Fruit fly (Drosophila melanogaster) whole organism, embryonic: ENCODE results near the gene Exo70.

ENCODE experiments used
- CG10209 ChIP-seq: fragments of 200-800 bp; sonication (Bioruptor generic); optimal IDR thresholded peaks from 3 replicates; lab custom pipeline; 2017; ENCODE audit warnings: missing biosample characterization, mild to moderate bottlenecking, missing genetic modification characterization, missing genetic modification reagents
- CG10565 ChIP-seq: fragments of 200-800 bp; sonication (Bioruptor generic); optimal IDR thresholded peaks from 3 replicates; lab custom pipeline; 2016; ENCODE audit warnings: missing biosample characterization, mild to moderate bottlenecking, missing genetic modification characterization
- CG10959 ChIP-seq: fragments of 200-800 bp; sonication (Bioruptor generic); IDR thresholded peaks from 2 replicates; pipeline ENCODE4 v1.3.6; 2022; ENCODE audit warnings: missing biosample characterization, missing genetic modification characterization
- CG13123 ChIP-seq: fragments of 200-800 bp; sonication (Bioruptor generic); optimal IDR thresholded peaks from 2 replicates; lab custom pipeline; 2016; ENCODE audit warnings: missing biosample characterization, missing genetic modification characterization
- CG15011 ChIP-seq: fragments of 200-800 bp; sonication (Bioruptor generic); optimal IDR thresholded peaks from 3 replicates; lab custom pipeline; 2018; ENCODE audit warnings: missing biosample characterization, mild to moderate bottlenecking, missing genetic modification characterization
- CG1602 ChIP-seq: fragments of 200-800 bp; sonication (Bioruptor generic); optimal IDR thresholded peaks from 3 replicates; lab custom pipeline; 2016; ENCODE audit warnings: missing biosample characterization, missing genetic modification characterization
- CG17361 ChIP-seq: fragments of 200-800 bp; sonication (Bioruptor generic); IDR thresholded peaks from 3 replicates; pipeline ENCODE4 v1.3.6; 2022; ENCODE audit warnings: missing biosample characterization, missing genetic modification characterization
- CG17912 ChIP-seq: fragments of 200-800 bp; sonication (Bioruptor generic); optimal IDR thresholded peaks from 2 replicates; lab custom pipeline; 2018; ENCODE audit warnings: missing biosample characterization, mild to moderate bottlenecking, missing genetic modification characterization
- CG2875 ChIP-seq: fragments of 200-800 bp; sonication (Bioruptor generic); optimal IDR thresholded peaks from 2 replicates; lab custom pipeline; 2017; ENCODE audit warnings: missing biosample characterization, mild to moderate bottlenecking, missing genetic modification characterization, missing genetic modification reagents
- CG31441 ChIP-seq: fragments of 200-800 bp; sonication (Bioruptor generic); IDR thresholded peaks from 2 replicates; pipeline ENCODE4 v1.3.6; 2022; ENCODE audit warnings: missing biosample characterization, missing genetic modification characterization
- CG34422 ChIP-seq: fragments of 200-800 bp; sonication (Bioruptor generic); IDR thresholded peaks from 3 replicates; pipeline ENCODE4 v1.3.6; 2022; ENCODE audit warnings: missing biosample characterization, missing genetic modification characterization
- CG4404 ChIP-seq: fragments of 200-800 bp; sonication (Bioruptor generic); IDR thresholded peaks from 2 replicates; pipeline ENCODE4 v1.3.6; 2022; ENCODE audit warnings: missing biosample characterization, missing genetic modification characterization
- CG4707 ChIP-seq: fragments of 200-800 bp; sonication (Bioruptor generic); optimal IDR thresholded peaks from 2 replicates; lab custom pipeline; 2018; ENCODE audit warnings: missing biosample characterization, mild to moderate bottlenecking, missing genetic modification characterization, moderate library complexity
- CG5180 ChIP-seq: fragments of 200-800 bp; sonication (Bioruptor generic); optimal IDR thresholded peaks from 3 replicates; lab custom pipeline; 2017; ENCODE audit warnings: missing biosample characterization, missing genetic modification characterization, mild to moderate bottlenecking, moderate library complexity, missing genetic modification reagents
- CG9727 ChIP-seq: fragments of 200-800 bp; sonication (Bioruptor generic); optimal IDR thresholded peaks from 3 replicates; lab custom pipeline; 2017; ENCODE audit warnings: missing biosample characterization, mild to moderate bottlenecking, missing genetic modification characterization
- E2f2 ChIP-seq: fragments of 200-800 bp; sonication (Bioruptor generic); IDR thresholded peaks from 2 replicates; pipeline ENCODE4 v1.3.6; 2022; ENCODE audit warnings: missing biosample characterization, missing genetic modification characterization
- Hmr ChIP-seq: fragments of 200-800 bp; sonication (Bioruptor generic); optimal IDR thresholded peaks from 3 replicates; lab custom pipeline; 2017; ENCODE audit warnings: mild to moderate bottlenecking, missing biosample characterization, missing genetic modification reagents, missing genetic modification characterization
- Hr39 ChIP-seq: fragments of >200 bp; optimal IDR thresholded peaks from 2 replicates; lab custom pipeline; 2017
- Hr51 ChIP-seq, 2 experiments: fragments of 200-800 bp; sonication (Bioruptor generic); optimal IDR thresholded peaks; 2 replicates in 1 of 2; 3 replicates in 1 of 2; lab custom pipeline; 2016 to 2018; ENCODE audit warnings: missing biosample characterization in 2 of 2, missing genetic modification characterization in 2 of 2, mild to moderate bottlenecking in 1 of 2, moderate library complexity in 1 of 2
- Mad ChIP-seq: fragments of 200-800 bp; sonication (Bioruptor generic); optimal IDR thresholded peaks from 2 replicates; lab custom pipeline; 2016; ENCODE audit warnings: missing biosample characterization, missing genetic modification characterization
- Max ChIP-seq: fragments of 200-800 bp; sonication (Bioruptor generic); optimal IDR thresholded peaks from 2 replicates; lab custom pipeline; 2016; ENCODE audit warnings: missing biosample characterization, mild to moderate bottlenecking, missing genetic modification characterization
- NFAT ChIP-seq: fragments of 200-800 bp; sonication (Bioruptor generic); IDR thresholded peaks from 2 replicates; pipeline ENCODE4 v1.3.6; 2022; ENCODE audit warnings: missing biosample characterization, missing genetic modification characterization
- NK7.1 ChIP-seq: fragments of 200-800 bp; sonication (Bioruptor generic); optimal IDR thresholded peaks from 3 replicates; lab custom pipeline; 2016; ENCODE audit warnings: missing biosample characterization, missing genetic modification characterization
- Oaz ChIP-seq: fragments of 200-800 bp; sonication (Bioruptor generic); IDR thresholded peaks from 2 replicates; pipeline ENCODE4 v1.3.6; 2022; ENCODE audit warnings: missing biosample characterization, missing genetic modification characterization
- Rx ChIP-seq: fragments of 200-800 bp; sonication (Bioruptor generic); IDR thresholded peaks from 2 replicates; pipeline ENCODE4 v1.3.6; 2022; ENCODE audit warnings: missing biosample characterization, missing genetic modification characterization
- abd-A ChIP-seq: fragments of 200-800 bp; sonication (Bioruptor generic); optimal IDR thresholded peaks from 3 replicates; lab custom pipeline; 2019; ENCODE audit warnings: missing biosample characterization, mild to moderate bottlenecking, missing genetic modification characterization, moderate library complexity
- ap ChIP-seq: fragments of 200-800 bp; sonication (Bioruptor generic); IDR thresholded peaks from 2 replicates; pipeline ENCODE4 v1.3.6; 2022; ENCODE audit warnings: missing biosample characterization, missing genetic modification characterization
- bsh ChIP-seq, 2 experiments: fragments of 200-800 bp; sonication (Bioruptor generic); optimal IDR thresholded peaks; 2 replicates each; lab custom pipeline; 2017 to 2018; ENCODE audit warnings: mild to moderate bottlenecking in 2 of 2, missing biosample characterization in 2 of 2, missing genetic modification characterization in 2 of 2, moderate library complexity in 1 of 2
- caup ChIP-seq: fragments of 200-800 bp; sonication (Bioruptor generic); optimal IDR thresholded peaks from 3 replicates; lab custom pipeline; 2017; ENCODE audit warnings: missing biosample characterization, mild to moderate bottlenecking, missing genetic modification characterization, moderate library complexity; ENCODE audit not compliant: severe bottlenecking
- chinmo ChIP-seq: fragments of 200-800 bp; sonication (Bioruptor generic); IDR thresholded peaks from 4 replicates; pipeline ENCODE4 v1.3.6; 2022; ENCODE audit warnings: missing biosample characterization, missing genetic modification characterization; ENCODE audit not compliant: partially characterized antibody
- da ChIP-seq: fragments of 200-800 bp; sonication (Bioruptor generic); optimal IDR thresholded peaks from 2 replicates; lab custom pipeline; 2016; ENCODE audit warnings: missing biosample characterization, missing genetic modification characterization
- fd64A ChIP-seq: fragments of 200-800 bp; sonication (Bioruptor generic); optimal IDR thresholded peaks from 3 replicates; lab custom pipeline; 2018; ENCODE audit warnings: missing biosample characterization, mild to moderate bottlenecking, missing genetic modification characterization
- grau ChIP-seq: fragments of 200-800 bp; optimal IDR thresholded peaks from 3 replicates; lab custom pipeline; 2019; ENCODE audit warnings: missing biosample characterization, mild to moderate bottlenecking, missing genetic modification characterization, moderate library complexity
- gsb-n ChIP-seq: fragments of 200-800 bp; sonication (Bioruptor generic); optimal IDR thresholded peaks from 3 replicates; lab custom pipeline; 2018; ENCODE audit warnings: missing biosample characterization, mild to moderate bottlenecking, missing genetic modification characterization
- her ChIP-seq: fragments of 200-800 bp; sonication (Bioruptor generic); optimal IDR thresholded peaks from 2 replicates; lab custom pipeline; 2016; ENCODE audit warnings: missing biosample characterization, missing genetic modification characterization
- kni ChIP-seq: fragments of 200-800 bp; sonication (Bioruptor generic); optimal IDR thresholded peaks from 3 replicates; lab custom pipeline; 2017; ENCODE audit warnings: mild to moderate bottlenecking, missing biosample characterization, missing genetic modification reagents, missing genetic modification characterization
- lbe ChIP-seq: fragments of 200-800 bp; sonication (Bioruptor generic); optimal IDR thresholded peaks from 2 replicates; lab custom pipeline; 2016; ENCODE audit warnings: missing biosample characterization, mild to moderate bottlenecking, missing genetic modification characterization
- pb ChIP-seq: fragments of 200-800 bp; sonication (Bioruptor generic); optimal IDR thresholded peaks from 3 replicates; lab custom pipeline; 2016; ENCODE audit warnings: missing biosample characterization, missing genetic modification characterization
- prd ChIP-seq, 3 experiments: fragments of >200 bp in 2 of 3; fragments of 200-800 bp in 1 of 3; sonication (Bioruptor generic) in 1 of 3; optimal IDR thresholded peaks in 2 of 3; IDR thresholded peaks in 1 of 3; 2 replicates in 2 of 3; 3 replicates in 1 of 3; pipeline versions ENCODE4 v1.3.6 to Lab custom; 2017 to 2022; ENCODE audit warnings: missing biosample characterization in 1 of 3, missing genetic modification characterization in 1 of 3
- pum ChIP-seq: fragments of 200-800 bp; sonication (Bioruptor generic); optimal IDR thresholded peaks from 2 replicates; lab custom pipeline; 2016; ENCODE audit warnings: missing biosample characterization, missing genetic modification characterization
- run ChIP-seq: fragments of 200-800 bp; sonication (Bioruptor generic); optimal IDR thresholded peaks from 3 replicates; lab custom pipeline; 2018; ENCODE audit warnings: missing biosample characterization, mild to moderate bottlenecking, missing genetic modification characterization
- sd ChIP-seq: fragments of 200-800 bp; sonication (Bioruptor generic); optimal IDR thresholded peaks from 3 replicates; lab custom pipeline; 2018; ENCODE audit warnings: missing biosample characterization, mild to moderate bottlenecking, missing genetic modification characterization, moderate library complexity
- tap ChIP-seq: fragments of 200-800 bp; optimal IDR thresholded peaks from 3 replicates; lab custom pipeline; 2019; ENCODE audit warnings: missing biosample characterization, mild to moderate bottlenecking, missing genetic modification characterization, moderate library complexity
- tio ChIP-seq: fragments of 200-800 bp; sonication (Bioruptor generic); optimal IDR thresholded peaks from 2 replicates; lab custom pipeline; 2017; ENCODE audit warnings: missing biosample characterization, missing genetic modification characterization, inconsistent platforms
- tll ChIP-seq, 2 experiments: fragments of 200-800 bp in 1 of 2; fragments of >200 bp in 1 of 2; sonication (Bioruptor generic) in 1 of 2; optimal IDR thresholded peaks; 2 replicates each; lab custom pipeline; 2017 to 2019; ENCODE audit warnings: missing biosample characterization in 2 of 2, missing genetic modification characterization in 2 of 2, mild to moderate bottlenecking in 1 of 2, moderate library complexity in 1 of 2
- zen ChIP-seq: fragments of 200-800 bp; sonication (Bioruptor generic); optimal IDR thresholded peaks from 3 replicates; lab custom pipeline; 2018; ENCODE audit warnings: missing biosample characterization, mild to moderate bottlenecking, missing genetic modification characterization, moderate library complexity
- zfh2 ChIP-seq: fragments of 200-800 bp; sonication (Bioruptor generic); optimal IDR thresholded peaks from 2 replicates; lab custom pipeline; 2016; ENCODE audit warnings: missing biosample characterization, missing genetic modification characterization

Gene Exo70

DNA sequence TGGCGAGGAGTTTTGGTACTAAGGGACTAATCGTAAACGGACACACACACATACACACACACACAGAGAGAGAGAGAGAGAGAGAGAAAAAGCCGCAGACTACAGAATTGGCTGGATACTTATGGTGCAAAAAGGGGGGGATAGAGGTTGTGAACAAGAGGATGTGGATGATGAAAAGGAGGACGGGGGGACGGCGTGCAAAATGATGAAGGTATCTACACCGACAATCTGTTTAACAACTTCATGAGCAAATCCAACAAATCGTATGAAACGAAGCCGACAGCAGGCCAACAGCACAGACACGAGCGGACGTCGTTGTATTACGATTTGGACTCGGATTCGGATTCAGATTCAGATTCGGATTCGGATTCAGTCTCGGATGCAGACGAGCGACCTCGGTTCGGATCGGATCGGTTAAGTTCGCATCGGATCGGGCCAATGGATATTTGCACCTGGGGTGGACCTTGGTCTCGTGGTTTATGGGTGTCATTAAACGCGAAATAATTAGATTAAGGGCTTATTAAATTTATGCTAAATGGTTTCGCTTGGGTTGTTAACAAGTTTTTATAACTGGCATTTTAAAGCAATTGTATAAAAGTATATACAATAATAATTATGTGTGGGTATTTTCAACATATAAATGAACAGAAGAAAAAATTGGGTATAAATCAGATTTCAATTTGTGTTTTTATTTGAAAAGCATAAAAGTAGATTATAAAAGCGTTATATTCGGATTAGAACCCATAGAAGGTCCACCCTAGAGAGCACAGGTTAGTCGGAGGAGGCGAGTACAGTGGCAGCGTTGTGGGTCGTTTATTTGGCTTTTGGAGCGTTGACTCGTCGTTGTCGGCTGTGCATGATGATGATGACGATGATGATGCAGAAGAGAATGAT lies 43.6 kb downstream of the Exo70 start (continued):
- TF ChIP-seq caup (GFP tag; lab: Kevin White, UChicago), result peak; percentile 93
- peak; percentile 91 for TF ChIP-seq Max (GFP tag; lab: Kevin White, UChicago)
- no peak for TF ChIP-seq CG10959 (GFP tag; lab: Robert Waterston, UW)
- peak; percentile 27 for TF ChIP-seq NK7.1
- peak; percentile 60; the same call in 1 of the 2 replicates for TF ChIP-seq E2f2
- TF ChIP-seq tap (tag; lab: Kevin White, UChicago), result peak; percentile 88
- peak; percentile 91 for TF ChIP-seq run
- TF ChIP-seq CG34422 (GFP tag; lab: Robert Waterston, UW), result peak; percentile 70
- no peak for TF ChIP-seq CG17912 (GFP tag; lab: Kevin White, UChicago)
- TF ChIP-seq pb (GFP tag; lab: Kevin White, UChicago), result no peak
- no peak for TF ChIP-seq prd (optimal IDR thresholded peaks at IDR 0.05; lab: Kevin White, UChicago)
- TF ChIP-seq prd (GFP tag; IDR thresholded peaks at IDR 0.05; lab: Robert Waterston, UW), result peak; percentile 77
- TF ChIP-seq CG13123 (GFP tag; lab: Kevin White, UChicago), result peak; percentile 48
- peak; percentile 22 for TF ChIP-seq pum (GFP tag; lab: Kevin White, UChicago)
- TF ChIP-seq ap (GFP tag; lab: Robert Waterston, UW), result peak; percentile 54
- no peak for TF ChIP-seq CG10565 (GFP tag; lab: Kevin White, UChicago)
- TF ChIP-seq CG9727 (GFP tag; lab: Kevin White, UChicago), result peak; percentile 94
- TF ChIP-seq Oaz (GFP tag; lab: Robert Waterston, UW), result 0 out of 2 replicates have a peak, but pooled peaks have one; percentile 49
- no peak for TF ChIP-seq her (GFP tag; lab: Kevin White, UChicago)
- peak; percentile 61 for TF ChIP-seq Mad (GFP tag; lab: Kevin White, UChicago)
- 0 out of 2 replicates have a peak, but pooled peaks have one; percentile 32 for TF ChIP-seq Rx (GFP tag; lab: Robert Waterston, UW)
- TF ChIP-seq zfh2 (GFP tag; lab: Kevin White, UChicago), result peak; percentile 42
- no peak for TF ChIP-seq da (GFP tag; lab: Kevin White, UChicago)
- peak; percentile 32 for TF ChIP-seq abd-A (tag; lab: Kevin White, UChicago)
- peak; percentile 73 for TF ChIP-seq NFAT (GFP tag; lab: Robert Waterston, UW)
- peak; percentile 88 for TF ChIP-seq grau (tag; lab: Kevin White, UChicago)
- peak; percentile 90 for TF ChIP-seq CG10209
- TF ChIP-seq CG4707 (GFP tag; lab: Kevin White, UChicago), result peak; percentile 20
- peak; percentile 84 to 89 for TF ChIP-seq bsh (GFP tag; optimal IDR thresholded peaks at IDR 0.05; lab: Kevin White, UChicago)
- TF ChIP-seq CG1602, result peak; percentile 64
- peak; percentile 83 for TF ChIP-seq tio
- peak; percentile 71 for TF ChIP-seq CG2875 (GFP tag; lab: Kevin White, UChicago)
- TF ChIP-seq Hr39 (lab: Kevin White, UChicago), result no peak
- peak; percentile 90 for TF ChIP-seq lbe (GFP tag; lab: Kevin White, UChicago)

DNA sequence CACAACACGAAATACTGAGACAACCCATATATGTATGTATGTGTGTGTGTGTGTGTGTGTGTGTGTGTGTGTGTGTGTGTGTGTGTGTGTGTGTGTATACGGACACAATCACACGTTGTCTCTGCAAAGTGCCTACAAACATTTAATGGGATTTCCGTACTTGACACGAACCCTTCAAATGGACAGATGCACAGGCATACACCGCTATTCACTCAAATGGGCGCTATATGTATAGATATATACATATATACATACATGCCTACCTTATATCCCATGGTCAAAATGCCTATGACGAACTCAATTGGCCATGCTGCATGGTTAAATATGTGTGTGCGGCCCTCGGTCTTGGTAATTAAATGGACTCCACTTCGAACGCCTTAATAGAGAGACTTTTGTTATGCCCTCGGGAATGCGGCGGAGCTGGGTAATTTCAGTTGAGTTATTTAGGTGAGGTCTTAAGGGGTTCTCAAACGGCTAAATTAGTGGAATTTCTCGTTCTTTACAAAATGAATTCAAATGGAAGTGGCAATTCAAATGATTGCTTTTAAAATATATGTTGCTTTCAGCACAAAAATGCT lies 44.9 kb downstream of the Exo70 start:
- TF ChIP-seq fd64A (GFP tag; lab: Kevin White, UChicago) (peak; percentile 6), CG31441 (GFP tag; lab: Robert Waterston, UW) (no peak), CG4404 (GFP tag; lab: Robert Waterston, UW) (no peak), her (GFP tag; lab: Kevin White, UChicago) (no peak), Hr51 (GFP tag; optimal IDR thresholded peaks at IDR 0.05; lab: Kevin White, UChicago) (no peak), zen (tag; lab: Kevin White, UChicago) (peak; percentile 31), chinmo (peak; percentile 72; the same call in 1 of the 4 replicates), tll (GFP tag; optimal IDR thresholded peaks at IDR 0.05; lab: Kevin White, UChicago) (peak in 1 of 2 experiments; percentile 16), CG5180 (GFP tag; lab: Kevin White, UChicago) (peak; percentile 28), CG15011 (GFP tag; lab: Kevin White, UChicago) (no peak), Hmr (no peak), sd (tag; lab: Kevin White, UChicago) (peak; percentile 57), gsb-n (peak; percentile 72), CG17361 (GFP tag; lab: Robert Waterston, UW) (no peak), kni (GFP tag; lab: Kevin White, UChicago) (peak; percentile 70)
